Fruit fly (Drosophila melanogaster) whole organism, embryonic: Measurements from ENCODE around the gene CG5882.
A peak's percentile ranks its signal among the peaks of the same experiment; 100 is the strongest.

Experiments
- Awh ChIP-seq: fragments of 200-800 bp; sonication (Bioruptor generic); IDR thresholded peaks from 2 replicates; pipeline ENCODE4, ENCODE4 v1.3.6; 2022; ENCODE audit warnings: missing biosample characterization, missing genetic modification characterization
- CG12071 ChIP-seq: fragments of 200-800 bp; sonication (Bioruptor generic); optimal IDR thresholded peaks from 3 replicates; lab custom pipeline; 2018; ENCODE audit warnings: missing biosample characterization, mild to moderate bottlenecking, missing genetic modification characterization
- CG12769 ChIP-seq: fragments of 200-800 bp; sonication (Bioruptor generic); optimal IDR thresholded peaks from 2 replicates; lab custom pipeline; 2019; ENCODE audit warnings: missing biosample characterization, mild to moderate bottlenecking, missing genetic modification characterization, moderate library complexity
- CG15269 ChIP-seq: fragments of 200-800 bp; sonication (Bioruptor generic); optimal IDR thresholded peaks from 2 replicates; lab custom pipeline; 2018; ENCODE audit warnings: missing biosample characterization, mild to moderate bottlenecking, missing genetic modification characterization, moderate library complexity
- CG1647 ChIP-seq: fragments of 200-800 bp; sonication (Bioruptor generic); optimal IDR thresholded peaks from 3 replicates; lab custom pipeline; 2016; ENCODE audit warnings: missing biosample characterization, missing genetic modification characterization
- CG17385 ChIP-seq: fragments of 200-800 bp; sonication (Bioruptor generic); optimal IDR thresholded peaks from 3 replicates; lab custom pipeline; 2018; ENCODE audit warnings: missing biosample characterization, mild to moderate bottlenecking, missing genetic modification characterization
- CG17912 ChIP-seq: fragments of 200-800 bp; sonication (Bioruptor generic); optimal IDR thresholded peaks from 2 replicates; lab custom pipeline; 2018; ENCODE audit warnings: missing biosample characterization, mild to moderate bottlenecking, missing genetic modification characterization
- CG42726 ChIP-seq: fragments of 200-800 bp; sonication (Bioruptor generic); IDR thresholded peaks from 2 replicates; pipeline ENCODE4 v1.3.6; 2022; ENCODE audit warnings: missing biosample characterization, missing genetic modification characterization; ENCODE audit not compliant: partially characterized antibody
- CG4328 ChIP-seq: fragments of 200-800 bp; sonication (Bioruptor generic); optimal IDR thresholded peaks from 3 replicates; lab custom pipeline; 2017; ENCODE audit warnings: missing biosample characterization, missing genetic modification reagents, missing genetic modification characterization
- CG4424 ChIP-seq: fragments of 200-800 bp; sonication (Bioruptor generic); optimal IDR thresholded peaks from 3 replicates; lab custom pipeline; 2016; ENCODE audit warnings: missing biosample characterization, missing genetic modification characterization
- CG5245 ChIP-seq: fragments of 200-800 bp; sonication (Bioruptor generic); optimal IDR thresholded peaks from 3 replicates; lab custom pipeline; 2016; ENCODE audit warnings: missing biosample characterization, missing genetic modification characterization
- CG5953 ChIP-seq: fragments of 200-800 bp; sonication (Bioruptor generic); IDR thresholded peaks from 2 replicates; pipeline ENCODE4 v1.3.6; 2022; ENCODE audit warnings: missing biosample characterization, missing genetic modification characterization
- CG6813 ChIP-seq: fragments of 200-800 bp; sonication (Bioruptor generic); optimal IDR thresholded peaks from 2 replicates; lab custom pipeline; 2017; ENCODE audit warnings: missing biosample characterization, missing genetic modification characterization, mild to moderate bottlenecking, moderate library complexity, missing genetic modification reagents
- CG7745 ChIP-seq: fragments of 200-800 bp; sonication (Bioruptor generic); optimal IDR thresholded peaks from 2 replicates; lab custom pipeline; 2018; ENCODE audit warnings: missing biosample characterization, mild to moderate bottlenecking, missing genetic modification characterization, moderate library complexity
- CG8281 ChIP-seq: fragments of 200-800 bp; sonication (Bioruptor generic); optimal IDR thresholded peaks from 2 replicates; lab custom pipeline; 2018; ENCODE audit warnings: missing biosample characterization, mild to moderate bottlenecking, missing genetic modification characterization, moderate library complexity
- CG8290 ChIP-seq, 3 experiments: fragments of 200-800 bp; sonication (Bioruptor generic); optimal IDR thresholded peaks; 2 replicates each; lab custom pipeline; 2016 to 2019; ENCODE audit warnings: missing biosample characterization in 3 of 3, missing genetic modification characterization in 3 of 3, mild to moderate bottlenecking in 2 of 3, moderate library complexity in 1 of 3
- CG8765 ChIP-seq: fragments of 200-800 bp; sonication (Bioruptor generic); IDR thresholded peaks from 2 replicates; pipeline ENCODE4 v1.3.6; 2022; ENCODE audit warnings: missing biosample characterization, missing genetic modification characterization
- CG9817 ChIP-seq: fragments of 200-800 bp; sonication (Bioruptor generic); optimal IDR thresholded peaks from 2 replicates; lab custom pipeline; 2018; ENCODE audit warnings: missing biosample characterization, mild to moderate bottlenecking, missing genetic modification characterization, moderate library complexity
- CrebB ChIP-seq: fragments of 200-800 bp; sonication (Bioruptor generic); optimal IDR thresholded peaks from 3 replicates; lab custom pipeline; 2018; ENCODE audit warnings: missing biosample characterization, mild to moderate bottlenecking, missing genetic modification characterization
- Dll ChIP-seq: fragments of 200-800 bp; sonication (Bioruptor generic); IDR thresholded peaks from 4 replicates; pipeline ENCODE4 v1.3.6; 2022; ENCODE audit warnings: missing biosample characterization, missing genetic modification characterization; ENCODE audit not compliant: partially characterized antibody
- Doc2 ChIP-seq: fragments of 200-800 bp; sonication (Bioruptor generic); IDR thresholded peaks from 2 replicates; pipeline ENCODE4 v1.3.6; 2022; ENCODE audit warnings: missing biosample characterization, missing genetic modification characterization
- Eip74EF ChIP-seq, 2 experiments: fragments of 200-800 bp in 1 of 2; fragments of >200 bp in 1 of 2; sonication (Bioruptor generic) in 1 of 2; optimal IDR thresholded peaks; 2 replicates each; lab custom pipeline; 2017 to 2019; ENCODE audit warnings: missing biosample characterization in 2 of 2, missing genetic modification characterization in 2 of 2, mild to moderate bottlenecking in 1 of 2, moderate library complexity in 1 of 2
- Ets65A ChIP-seq: fragments of 200-800 bp; sonication (Bioruptor generic); peaks from one replicate; lab custom pipeline; 2016; ENCODE audit warnings: missing biosample characterization, missing genetic modification characterization
- Med ChIP-seq: fragments of 200-800 bp; sonication (Bioruptor generic); peaks from one replicate; lab custom pipeline; 2016; ENCODE audit warnings: missing biosample characterization, missing genetic modification characterization, mild to moderate bottlenecking, inconsistent platforms, moderate library complexity
- Nf-YC ChIP-seq: fragments of 200-800 bp; optimal IDR thresholded peaks from 3 replicates; lab custom pipeline; 2019; ENCODE audit warnings: missing biosample characterization, mild to moderate bottlenecking, missing genetic modification characterization, moderate library complexity
- Pdp1 ChIP-seq, 2 experiments: fragments of 200-800 bp; sonication (Bioruptor generic); optimal IDR thresholded peaks; 3 replicates each; lab custom pipeline; 2016; ENCODE audit warnings: missing biosample characterization in 2 of 2, missing genetic modification characterization in 2 of 2, mild to moderate bottlenecking in 1 of 2, moderate library complexity in 1 of 2
- Sry-δ ChIP-seq: fragments of 200-800 bp; sonication (Bioruptor generic); optimal IDR thresholded peaks from 2 replicates; lab custom pipeline; 2016; ENCODE audit warnings: missing biosample characterization, missing genetic modification characterization
- Trl ChIP-seq, 3 experiments: fragments of >200 bp in 2 of 3; fragments of 200-800 bp in 1 of 3; sonication (Bioruptor generic) in 1 of 3; optimal IDR thresholded peaks; 2 replicates in 1 of 3; 3 replicates in 2 of 3; lab custom pipeline; 2016 to 2017; ENCODE audit warnings: missing biosample characterization in 1 of 3, missing genetic modification characterization in 1 of 3
- abd-A ChIP-seq: fragments of 200-800 bp; sonication (Bioruptor generic); optimal IDR thresholded peaks from 3 replicates; lab custom pipeline; 2019; ENCODE audit warnings: missing biosample characterization, mild to moderate bottlenecking, missing genetic modification characterization, moderate library complexity
- bigmax ChIP-seq: fragments of 200-800 bp; sonication (Bioruptor generic); optimal IDR thresholded peaks from 2 replicates; lab custom pipeline; 2018; ENCODE audit warnings: missing biosample characterization, mild to moderate bottlenecking, missing genetic modification characterization
- chinmo ChIP-seq: fragments of 200-800 bp; sonication (Bioruptor generic); IDR thresholded peaks from 4 replicates; pipeline ENCODE4 v1.3.6; 2022; ENCODE audit warnings: missing biosample characterization, missing genetic modification characterization; ENCODE audit not compliant: partially characterized antibody
- danr ChIP-seq: fragments of 200-800 bp; sonication (Bioruptor generic); IDR thresholded peaks from 2 replicates; pipeline ENCODE4 v1.3.6; 2022; ENCODE audit warnings: missing biosample characterization, missing genetic modification characterization
- fd96Cb ChIP-seq: fragments of 200-800 bp; sonication (Bioruptor generic); optimal IDR thresholded peaks from 2 replicates; lab custom pipeline; 2018; ENCODE audit warnings: missing biosample characterization, mild to moderate bottlenecking, missing genetic modification characterization, moderate library complexity
- gsb ChIP-seq: fragments of 200-800 bp; sonication (Bioruptor generic); IDR thresholded peaks from 2 replicates; pipeline ENCODE4 v1.3.6; 2022; ENCODE audit warnings: missing biosample characterization, missing genetic modification characterization
- luna ChIP-seq: fragments of 200-800 bp; sonication (Bioruptor generic); optimal IDR thresholded peaks from 2 replicates; lab custom pipeline; 2016; ENCODE audit warnings: missing biosample characterization, missing genetic modification characterization
- mirr ChIP-seq: fragments of 200-800 bp; sonication (Bioruptor generic); optimal IDR thresholded peaks from 3 replicates; lab custom pipeline; 2018; ENCODE audit warnings: missing biosample characterization, mild to moderate bottlenecking, missing genetic modification characterization
- nerfin-1 ChIP-seq: fragments of 200-800 bp; sonication (Bioruptor generic); optimal IDR thresholded peaks from 3 replicates; lab custom pipeline; 2019; ENCODE audit warnings: missing biosample characterization, mild to moderate bottlenecking, missing genetic modification characterization, moderate library complexity
- onecut ChIP-seq: fragments of 200-800 bp; sonication (Bioruptor generic); IDR thresholded peaks from 2 replicates; pipeline ENCODE4 v1.3.6; 2022; ENCODE audit warnings: missing biosample characterization, missing genetic modification characterization
- pzg ChIP-seq: fragments of 200-800 bp; sonication (Bioruptor generic); optimal IDR thresholded peaks from 3 replicates; lab custom pipeline; 2018; ENCODE audit warnings: missing biosample characterization, mild to moderate bottlenecking, missing genetic modification characterization, moderate library complexity
- sd ChIP-seq: fragments of 200-800 bp; sonication (Bioruptor generic); optimal IDR thresholded peaks from 3 replicates; lab custom pipeline; 2018; ENCODE audit warnings: missing biosample characterization, mild to moderate bottlenecking, missing genetic modification characterization, moderate library complexity
- sr ChIP-seq: fragments of 200-800 bp; sonication (Bioruptor generic); IDR thresholded peaks from 3 replicates; pipeline ENCODE4 v1.3.6; 2022; ENCODE audit warnings: missing biosample characterization, missing genetic modification characterization
- tin ChIP-seq: fragments of 200-800 bp; sonication (Bioruptor generic); optimal IDR thresholded peaks from 3 replicates; lab custom pipeline; 2016; ENCODE audit warnings: missing biosample characterization, missing genetic modification characterization
- vfl ChIP-seq: fragments of 200-800 bp; sonication (Bioruptor generic); optimal IDR thresholded peaks from 2 replicates; lab custom pipeline; 2016; ENCODE audit warnings: missing biosample characterization, missing genetic modification characterization
- vvl ChIP-seq: fragments of 200-800 bp; sonication (Bioruptor generic); IDR thresholded peaks from 2 replicates; pipeline ENCODE4 v1.3.6; 2022; ENCODE audit warnings: missing biosample characterization, missing genetic modification characterization
- z ChIP-seq: fragments of 200-800 bp; sonication (Bioruptor generic); IDR thresholded peaks from 3 replicates; pipeline ENCODE4 v1.3.6; 2022; ENCODE audit warnings: missing biosample characterization, missing genetic modification characterization

CG5882 gene

DNA sequence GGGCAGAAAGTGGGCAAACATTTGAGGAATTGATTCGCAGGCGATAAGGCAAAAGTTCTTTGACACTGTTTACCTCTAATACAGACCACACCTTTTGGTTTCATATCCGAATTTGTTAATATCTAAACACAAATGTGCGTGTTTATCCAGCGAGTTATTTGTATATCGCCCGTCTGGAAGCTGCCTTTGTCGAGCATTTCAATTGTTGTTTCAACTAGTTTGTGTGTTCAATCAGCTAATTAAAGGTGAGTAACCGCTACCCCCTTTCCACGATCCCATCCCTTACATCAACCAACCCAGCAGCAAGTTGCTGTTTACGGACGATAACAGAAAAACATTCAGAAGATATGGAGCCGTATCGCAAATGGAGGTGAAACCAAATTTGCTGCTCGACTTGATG lies 13.0 kb downstream of the CG5882 start (continued):
- TF ChIP-seq Trl (optimal IDR thresholded peaks at IDR 0.05; lab: Kevin White, UChicago): no peak
- TF ChIP-seq Trl (GFP tag; optimal IDR thresholded peaks at IDR 0.05; lab: Kevin White, UChicago): peak; percentile 33
- peak; percentile 68 for TF ChIP-seq CG6813 (GFP tag; lab: Kevin White, UChicago)
- peak; percentile 54 for TF ChIP-seq mirr (GFP tag; lab: Kevin White, UChicago)
- TF ChIP-seq Awh (GFP tag; lab: Robert Waterston, UW): 0 out of 2 replicates have a peak, but pooled peaks have one; percentile 19
- TF ChIP-seq luna (GFP tag; lab: Kevin White, UChicago): peak; percentile 70
- peak; percentile 2 for TF ChIP-seq Sry-δ (GFP tag; lab: Kevin White, UChicago)
- TF ChIP-seq vfl: peak; percentile 24
- peak; percentile 95 for TF ChIP-seq Med (GFP tag; lab: Kevin White, UChicago)
- no peak for TF ChIP-seq bigmax
- TF ChIP-seq CG4328: peak; percentile 40
- no peak for TF ChIP-seq CG8290 (GFP tag; optimal IDR thresholded peaks at IDR 0.05; lab: Kevin White, UChicago)
- TF ChIP-seq CG8290 (tag; optimal IDR thresholded peaks at IDR 0.05; lab: Kevin White, UChicago): peak in 1 of 2 experiments; percentile 93
- peak; percentile 9 for TF ChIP-seq Ets65A (GFP tag; lab: Kevin White, UChicago)

DNA sequence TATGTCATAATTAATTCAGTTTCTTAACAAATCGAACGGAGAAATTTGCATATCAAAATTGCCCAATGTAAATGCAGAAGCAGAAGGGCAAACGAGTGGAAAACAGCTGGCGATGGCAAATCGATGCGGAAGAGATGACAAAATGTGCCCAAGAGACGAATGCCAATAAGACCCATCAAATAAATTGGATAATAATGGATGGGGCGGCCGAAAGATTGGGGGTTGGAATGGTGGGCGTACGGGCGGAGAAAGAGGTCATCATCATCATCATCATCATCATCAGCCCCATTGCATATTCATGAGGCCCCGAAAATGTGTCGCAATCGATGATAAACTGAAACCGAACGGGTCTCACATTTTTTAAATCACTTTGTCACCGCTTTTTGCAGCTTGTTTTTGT lies 15.5 kb downstream of the CG5882 start:
- TF ChIP-seq CG12769 (peak; percentile 48), Med (GFP tag; lab: Kevin White, UChicago) (peak; percentile 19), CG1647 (GFP tag; lab: Kevin White, UChicago) (no peak), chinmo (GFP tag; lab: Robert Waterston, UW) (0 out of 4 replicates have a peak, but pooled peaks have one; percentile 74), CG17912 (GFP tag; lab: Kevin White, UChicago) (no peak), bigmax (no peak), gsb (GFP tag; lab: Robert Waterston, UW) (no peak), Doc2 (GFP tag; lab: Robert Waterston, UW) (no peak), Dll (GFP tag; lab: Robert Waterston, UW) (no peak), CG7745 (no peak), CrebB (tag; lab: Kevin White, UChicago) (no peak), CG8765 (GFP tag; lab: Robert Waterston, UW) (no peak), CG42726 (GFP tag; lab: Robert Waterston, UW) (no peak), abd-A (tag; lab: Kevin White, UChicago) (peak; percentile 88), pzg (no peak), z (no peak), danr (GFP tag; lab: Robert Waterston, UW) (no peak), Eip74EF (GFP tag; optimal IDR thresholded peaks at IDR 0.05; lab: Kevin White, UChicago) (peak in 1 of 2 experiments; percentile 76), CG5953 (GFP tag; lab: Robert Waterston, UW) (no peak), CG17385 (no peak), sd (tag; lab: Kevin White, UChicago) (peak; percentile 64), CG15269 (no peak), CG8281 (tag; lab: Kevin White, UChicago) (no peak), CG5245 (GFP tag; lab: Kevin White, UChicago) (no peak), fd96Cb (tag; lab: Kevin White, UChicago) (no peak), sr (GFP tag; lab: Robert Waterston, UW) (peak; percentile 90), Nf-YC (tag; lab: Kevin White, UChicago) (no peak), Pdp1 (GFP tag; optimal IDR thresholded peaks at IDR 0.05; lab: Kevin White, UChicago) (peak in 1 of 2 experiments; percentile 20), CG12071 (no peak), CG9817 (tag; lab: Kevin White, UChicago) (no peak), CG4424 (no peak), vvl (GFP tag; lab: Robert Waterston, UW) (peak; percentile 93), onecut (GFP tag; lab: Robert Waterston, UW) (peak; percentile 21), nerfin-1 (tag; lab: Kevin White, UChicago) (no peak), tin (GFP tag; lab: Kevin White, UChicago) (no peak)
- TF ChIP-seq, all 482 proteins: peak for 10
